Fruit fly (Drosophila melanogaster): ENCODE data around the gene CAH8.

DNA sequence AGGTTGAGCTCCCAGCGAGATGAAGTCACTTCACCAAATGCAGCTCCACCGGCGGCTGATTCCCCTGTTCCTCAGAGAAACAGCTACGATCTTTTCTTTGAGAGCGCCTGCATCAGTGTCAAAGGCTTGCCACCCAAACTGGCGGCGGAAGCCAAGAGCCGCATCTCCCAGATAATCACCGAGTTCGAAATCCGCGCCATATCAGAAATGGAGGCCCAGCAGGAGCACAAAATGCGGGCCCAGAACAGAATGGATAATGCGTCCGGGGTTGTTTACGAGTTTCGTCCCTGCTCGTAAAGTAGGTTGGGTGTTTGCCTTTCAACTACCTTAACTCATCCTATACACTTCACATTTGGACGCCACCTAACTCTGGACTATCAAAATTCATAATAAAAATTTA is 7.8 kb downstream of the CAH8 start, which contains the start of gene Gpdh3:
- TF ChIP-seq CG12942 (GFP tag; optimal IDR thresholded peaks at IDR 0.05) = no peak
- no peak for TF ChIP-seq Dll (GFP tag; IDR thresholded peaks at IDR 0.05; ENCODE audit: partially characterized antibody)
- TF ChIP-seq abd-A (tag; optimal IDR thresholded peaks at IDR 0.05) = no peak
- no peak for TF ChIP-seq CG9797 (GFP tag; optimal IDR thresholded peaks at IDR 0.05)
- no peak for TF ChIP-seq CG7987 (GFP tag; optimal IDR thresholded peaks at IDR 0.05)
- no peak for TF ChIP-seq CG1529 (GFP tag; optimal IDR thresholded peaks at IDR 0.05)
- no peak for TF ChIP-seq h (optimal IDR thresholded peaks at IDR 0.05)
- no peak for TF ChIP-seq tup (GFP tag; optimal IDR thresholded peaks at IDR 0.05)
- TF ChIP-seq gcm2 (GFP tag; optimal IDR thresholded peaks at IDR 0.05) = no peak
- no peak for TF ChIP-seq ewg (GFP tag; optimal IDR thresholded peaks at IDR 0.05)
- no peak for TF ChIP-seq ttk (GFP tag; IDR thresholded peaks at IDR 0.05)
- no peak for TF ChIP-seq Vsx1 (GFP tag; optimal IDR thresholded peaks at IDR 0.05)
- no peak for TF ChIP-seq CG10267 (tag; optimal IDR thresholded peaks at IDR 0.05)
- no peak for TF ChIP-seq dpn (GFP tag; optimal IDR thresholded peaks at IDR 0.05)

Measured in whole organism, embryonic.